Worm (Caenorhabditis elegans): ENCODE results near the gene fbxa-202.

The fbxa-202 gene

DNA sequence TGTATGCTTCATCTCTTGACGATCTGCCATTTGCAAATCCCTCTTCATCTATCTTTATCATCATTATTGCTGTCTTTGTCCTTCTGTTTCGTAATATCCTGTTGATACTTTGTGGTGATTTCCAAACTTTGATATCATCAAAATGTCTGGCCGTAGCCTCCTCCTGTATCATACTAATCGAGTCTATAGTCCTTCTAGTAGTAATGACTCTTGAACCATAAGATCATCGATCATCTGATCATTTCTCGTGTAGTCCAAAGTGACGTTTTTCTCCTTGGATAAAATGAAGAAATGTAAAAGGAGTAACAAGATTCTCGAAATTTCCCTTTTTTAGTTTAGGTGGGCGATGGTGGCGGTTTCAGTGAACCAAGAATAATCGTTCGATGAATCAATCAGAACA lies 7.7 kb upstream of the fbxa-202 start:
- TF ChIP-seq him-1 (tag; optimal IDR thresholded peaks at IDR 0.05) (no peak), dao-5 (tag; optimal IDR thresholded peaks at IDR 0.05) (no peak), W03F9.2 (tag; optimal IDR thresholded peaks at IDR 0.05) (no peak)

DNA sequence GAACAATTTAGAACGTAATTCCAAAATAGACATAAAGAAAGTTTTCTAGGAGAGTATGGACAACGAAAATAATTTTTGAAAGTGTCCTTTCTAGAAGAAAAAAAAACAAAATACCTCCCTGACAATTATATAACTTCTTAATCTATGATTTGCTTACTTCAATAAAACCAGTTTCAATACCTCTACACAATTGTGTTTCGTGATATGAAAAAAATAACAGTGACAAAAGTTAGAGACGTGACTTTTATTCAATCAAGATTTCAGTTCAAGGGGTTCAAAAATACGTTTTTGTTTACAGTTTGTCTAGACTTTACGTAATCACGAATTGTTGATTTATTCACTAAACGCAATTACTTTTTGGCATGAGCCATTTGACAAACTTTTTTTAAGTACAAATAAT lies 5.8 kb upstream of the fbxa-202 start:
- TF ChIP-seq dao-5 (tag; optimal IDR thresholded peaks at IDR 0.05), result no peak
- no peak for TF ChIP-seq W03F9.2 (tag; optimal IDR thresholded peaks at IDR 0.05)
- no peak for TF ChIP-seq him-1 (tag; optimal IDR thresholded peaks at IDR 0.05)

DNA sequence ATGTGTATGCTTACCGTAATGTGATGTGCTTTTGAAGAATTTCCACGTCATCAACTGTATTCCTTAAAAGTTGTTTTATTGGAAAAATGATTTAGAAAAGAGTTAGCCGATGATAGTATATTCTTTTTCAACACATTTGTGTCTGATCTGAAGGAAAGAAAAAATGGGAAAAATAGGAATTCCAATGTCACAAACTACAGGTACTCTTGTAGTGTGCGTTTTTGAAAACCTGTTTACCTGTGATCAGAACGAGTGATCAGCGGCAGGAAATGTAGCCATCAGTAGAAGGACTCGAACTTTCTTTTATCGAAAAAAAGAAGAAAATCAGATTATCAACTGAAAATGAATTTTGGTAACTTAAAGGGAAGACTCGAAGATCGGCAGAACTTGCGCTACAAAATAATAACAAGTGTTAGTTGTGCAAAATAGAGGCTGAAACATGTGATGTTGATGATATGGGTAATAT lies 5.3 kb upstream of the fbxa-202 start, which contains the start of gene T28C12.15:
Gene T28C12.15, minus strand, starts transcription at position 51 of the 466 bp plus-strand sequence.
- TF ChIP-seq him-1 (tag; optimal IDR thresholded peaks at IDR 0.05), result no peak
- no peak for TF ChIP-seq W03F9.2 (tag; optimal IDR thresholded peaks at IDR 0.05)
- TF ChIP-seq dao-5 (tag; optimal IDR thresholded peaks at IDR 0.05), result no peak

DNA sequence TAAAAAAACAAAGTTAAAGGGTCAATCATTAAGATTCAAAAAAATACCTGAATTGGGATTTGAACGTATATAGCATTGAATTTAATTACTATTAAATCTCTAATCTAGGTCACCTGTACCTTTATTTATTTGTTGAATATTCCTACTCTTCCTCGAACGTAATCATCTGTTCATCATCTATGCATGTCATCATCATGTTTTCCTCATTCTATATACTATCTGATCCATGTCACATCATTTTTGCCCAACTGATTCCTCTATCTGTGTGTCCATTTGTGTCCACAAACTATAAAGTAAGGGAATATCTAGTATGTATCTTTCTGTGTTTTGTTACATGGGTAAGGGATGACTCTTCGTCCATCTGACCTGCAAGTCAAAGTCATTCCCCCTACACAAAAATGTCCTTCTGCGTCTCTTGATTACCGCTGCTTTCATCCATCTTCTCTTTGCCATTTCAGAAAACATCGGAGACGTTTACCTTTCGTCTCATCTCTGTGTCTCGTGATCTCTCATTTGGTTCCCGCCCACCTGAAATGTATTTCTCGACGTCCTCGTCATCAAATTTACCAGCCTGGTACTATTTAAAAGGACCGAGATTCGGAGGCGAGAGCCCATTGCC lies 4.2 kb upstream of the fbxa-202 start:
- TF ChIP-seq dao-5 (tag; optimal IDR thresholded peaks at IDR 0.05) (no peak), W03F9.2 (tag; optimal IDR thresholded peaks at IDR 0.05) (no peak), him-1 (tag; optimal IDR thresholded peaks at IDR 0.05) (no peak)

DNA sequence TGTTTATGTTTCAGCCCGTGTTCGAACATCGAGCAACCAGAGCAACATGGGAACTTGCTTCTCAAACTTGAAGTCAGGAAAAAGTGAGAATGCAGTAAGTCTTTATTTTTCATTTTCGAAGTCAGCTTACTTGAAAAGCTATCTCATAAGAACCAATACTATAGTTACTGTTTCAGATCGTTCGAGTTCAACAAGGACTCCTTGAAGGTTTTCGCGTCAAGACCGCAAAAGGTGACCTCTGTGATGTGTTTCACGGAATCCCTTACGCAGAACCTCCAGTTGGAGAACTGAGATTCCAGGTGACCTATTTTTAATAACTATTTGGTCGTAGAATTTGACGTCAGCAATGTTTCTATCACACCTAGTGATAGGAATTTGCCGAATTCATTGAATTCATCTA lies 3.5 kb upstream of the fbxa-202 start:
- TF ChIP-seq him-1 (tag; optimal IDR thresholded peaks at IDR 0.05) (no peak), W03F9.2 (tag; optimal IDR thresholded peaks at IDR 0.05) (no peak), dao-5 (tag; optimal IDR thresholded peaks at IDR 0.05) (no peak)

DNA sequence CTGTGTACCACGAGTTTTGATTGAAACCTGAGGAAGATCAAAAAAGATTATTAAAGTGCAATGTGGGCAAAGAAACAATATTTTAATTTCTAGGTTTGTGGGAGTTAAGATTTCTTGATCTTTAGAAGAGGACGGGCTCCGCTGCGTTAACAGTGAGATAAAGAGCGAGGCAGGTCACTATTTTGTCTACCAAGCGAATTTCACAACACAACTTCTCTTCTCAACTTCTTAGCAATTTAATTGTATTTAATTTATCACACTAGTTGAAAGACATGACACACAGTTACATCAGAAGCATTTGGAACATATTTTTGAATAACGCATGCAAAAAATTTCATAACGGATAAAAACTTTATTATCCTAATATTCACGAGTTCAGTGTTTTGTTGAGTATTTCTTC lies 686 bp upstream of the fbxa-202 start:
- TF ChIP-seq W03F9.2 (tag; optimal IDR thresholded peaks at IDR 0.05), result no peak
- no peak for TF ChIP-seq him-1 (tag; optimal IDR thresholded peaks at IDR 0.05)
- no peak for TF ChIP-seq dao-5 (tag; optimal IDR thresholded peaks at IDR 0.05)

DNA sequence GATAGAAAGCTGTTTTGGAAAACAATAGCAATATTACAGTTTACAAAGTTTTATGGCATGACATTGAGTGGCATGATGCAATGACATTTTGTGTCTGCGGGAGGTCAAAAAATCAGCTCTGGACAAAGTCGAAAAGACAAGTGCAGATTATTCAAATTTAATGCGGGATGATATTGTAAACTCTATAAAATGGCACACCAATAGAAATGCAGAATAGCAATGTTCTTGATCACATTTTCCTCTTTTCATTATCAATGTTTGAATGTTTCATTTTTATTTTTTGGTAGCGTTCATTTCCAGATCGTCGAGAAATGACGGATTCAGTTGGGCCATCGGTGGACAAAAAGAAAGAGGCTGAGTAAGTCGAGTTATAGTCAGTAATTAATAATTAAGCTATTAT lies 1.8 kb downstream of the fbxa-202 start, which contains the start of gene T28C12.2:
Gene T28C12.2, plus strand, starts transcription at position 301 of the 400 bp plus-strand sequence.
- TF ChIP-seq dao-5 (tag; optimal IDR thresholded peaks at IDR 0.05) (no peak), W03F9.2 (tag; optimal IDR thresholded peaks at IDR 0.05) (no peak), him-1 (tag; optimal IDR thresholded peaks at IDR 0.05) (no peak)

DNA sequence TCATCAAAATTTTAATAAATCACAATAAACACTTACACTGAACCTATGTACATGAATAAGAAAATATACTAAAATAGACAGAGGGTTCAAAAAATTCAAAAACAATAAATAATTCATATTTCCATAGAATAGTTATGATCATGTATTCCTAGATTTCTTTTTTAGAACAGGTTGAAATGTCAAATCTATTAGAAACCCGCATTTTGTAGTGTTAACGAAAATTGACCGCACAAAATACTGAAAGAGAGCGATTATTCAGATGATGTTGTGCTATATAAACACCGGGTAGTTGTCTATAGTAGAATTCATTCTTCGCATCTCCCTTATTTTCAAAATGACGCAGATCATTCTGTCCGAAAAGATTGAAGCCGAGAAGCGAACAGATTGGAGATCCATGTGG lies 4.5 kb downstream of the fbxa-202 start, which contains the start of gene T28C12.1:
Gene T28C12.1, plus strand, starts transcription at position 301 of the 400 bp plus-strand sequence.
- TF ChIP-seq dao-5 (tag; optimal IDR thresholded peaks at IDR 0.05) (no peak), him-1 (tag; optimal IDR thresholded peaks at IDR 0.05) (no peak), W03F9.2 (tag; optimal IDR thresholded peaks at IDR 0.05) (no peak)

DNA sequence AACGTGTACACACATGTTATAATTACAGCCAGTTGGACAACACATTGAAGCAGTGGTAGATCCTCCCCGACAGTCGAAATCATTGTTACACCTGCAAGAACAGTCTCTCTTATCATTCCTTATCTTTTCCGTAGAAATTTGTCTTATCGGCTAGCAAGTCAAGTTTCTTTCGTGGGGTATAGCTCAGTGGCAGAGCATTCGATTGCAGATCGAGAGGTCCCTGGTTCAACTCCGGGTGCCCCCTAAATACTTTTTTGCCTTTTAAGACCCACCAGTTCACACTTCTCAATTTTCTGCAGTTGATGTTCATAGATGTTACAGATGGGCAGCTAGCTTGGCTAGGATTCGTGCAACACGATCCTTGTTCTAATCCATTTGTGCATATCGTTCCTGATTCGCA lies 8.1 kb downstream of the fbxa-202 start:
- TF ChIP-seq W03F9.2 (tag; optimal IDR thresholded peaks at IDR 0.05) (no peak), him-1 (tag; optimal IDR thresholded peaks at IDR 0.05) (no peak), dao-5 (tag; optimal IDR thresholded peaks at IDR 0.05) (peak; percentile 22)

DNA sequence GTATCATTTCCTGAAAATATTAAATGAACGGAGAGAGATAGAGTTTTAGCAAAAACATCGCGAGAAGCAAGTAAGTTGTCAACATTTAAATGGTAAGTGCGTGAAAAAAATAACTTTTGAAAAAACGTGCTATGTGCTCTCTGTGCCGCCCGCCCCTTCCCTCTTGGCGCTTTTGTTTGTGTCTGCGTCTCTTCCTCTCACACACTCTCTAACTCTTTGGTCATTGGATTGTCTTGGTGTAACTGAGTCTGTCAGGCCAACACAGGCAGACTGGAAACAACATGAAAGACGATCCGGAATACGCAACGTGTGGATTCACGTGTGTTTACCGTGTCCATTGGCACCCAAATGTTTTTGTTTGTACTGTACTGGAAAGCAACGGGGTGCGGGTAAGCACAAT lies 9.0 kb downstream of the fbxa-202 start, which contains the start of gene T28C12.6:
Gene T28C12.6, minus strand, starts transcription at position 12 of the 400 bp plus-strand sequence.
- TF ChIP-seq dao-5 (tag; optimal IDR thresholded peaks at IDR 0.05) (no peak), him-1 (tag; optimal IDR thresholded peaks at IDR 0.05) (no peak), W03F9.2 (tag; optimal IDR thresholded peaks at IDR 0.05) (no peak)

DNA sequence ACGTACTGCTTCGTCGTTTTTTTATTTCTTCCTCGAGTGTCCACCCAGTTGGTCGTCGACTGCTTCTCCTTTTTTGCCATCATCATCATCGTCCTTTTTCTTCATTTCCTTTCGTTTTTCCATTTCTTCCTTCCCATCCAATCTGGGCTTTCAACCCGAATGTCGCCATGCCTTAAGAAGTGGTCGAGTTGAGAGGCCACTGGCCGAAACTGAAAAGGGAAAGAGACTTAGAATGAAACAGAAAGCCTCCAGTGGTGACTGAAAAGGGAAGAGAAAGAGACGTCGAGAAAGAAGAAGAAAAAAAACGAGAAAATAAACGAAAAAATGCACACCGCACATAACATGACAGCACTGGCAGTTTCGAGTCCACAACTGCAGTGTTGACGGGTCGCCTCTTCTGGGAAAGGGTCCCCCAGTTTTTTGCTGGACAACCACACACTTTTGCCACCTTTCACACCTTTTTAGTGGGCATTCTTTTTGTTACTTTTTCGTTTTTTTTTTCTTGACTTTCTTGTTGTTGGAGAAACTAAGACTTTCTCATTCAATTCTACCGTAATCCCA lies 14.1 kb downstream of the fbxa-202 start:
- TF ChIP-seq him-1 (tag; optimal IDR thresholded peaks at IDR 0.05), result peak; percentile 58
- TF ChIP-seq W03F9.2 (tag; optimal IDR thresholded peaks at IDR 0.05), result no peak

DNA sequence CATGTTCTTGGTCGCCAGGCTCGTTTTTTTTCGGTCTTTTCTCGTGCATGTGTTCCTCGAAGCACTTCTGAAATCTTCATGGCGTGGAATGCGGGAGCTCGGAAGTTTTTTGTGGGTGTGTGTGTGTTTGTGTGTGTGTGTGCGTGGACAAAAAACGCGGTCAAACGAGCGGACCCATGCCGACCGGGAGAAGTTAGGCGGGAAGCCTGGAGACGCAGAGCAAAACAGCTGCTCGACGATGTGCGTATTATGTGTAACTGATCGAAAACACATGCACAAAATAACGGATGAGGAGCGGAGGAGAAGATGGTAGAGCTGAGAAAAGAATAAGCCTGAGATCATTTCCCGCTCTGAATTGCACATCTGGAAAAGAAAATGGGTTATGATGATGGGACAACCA lies 15.4 kb downstream of the fbxa-202 start:
- TF ChIP-seq him-1 (tag; optimal IDR thresholded peaks at IDR 0.05), result no peak
- no peak for TF ChIP-seq dao-5 (tag; optimal IDR thresholded peaks at IDR 0.05)

DNA sequence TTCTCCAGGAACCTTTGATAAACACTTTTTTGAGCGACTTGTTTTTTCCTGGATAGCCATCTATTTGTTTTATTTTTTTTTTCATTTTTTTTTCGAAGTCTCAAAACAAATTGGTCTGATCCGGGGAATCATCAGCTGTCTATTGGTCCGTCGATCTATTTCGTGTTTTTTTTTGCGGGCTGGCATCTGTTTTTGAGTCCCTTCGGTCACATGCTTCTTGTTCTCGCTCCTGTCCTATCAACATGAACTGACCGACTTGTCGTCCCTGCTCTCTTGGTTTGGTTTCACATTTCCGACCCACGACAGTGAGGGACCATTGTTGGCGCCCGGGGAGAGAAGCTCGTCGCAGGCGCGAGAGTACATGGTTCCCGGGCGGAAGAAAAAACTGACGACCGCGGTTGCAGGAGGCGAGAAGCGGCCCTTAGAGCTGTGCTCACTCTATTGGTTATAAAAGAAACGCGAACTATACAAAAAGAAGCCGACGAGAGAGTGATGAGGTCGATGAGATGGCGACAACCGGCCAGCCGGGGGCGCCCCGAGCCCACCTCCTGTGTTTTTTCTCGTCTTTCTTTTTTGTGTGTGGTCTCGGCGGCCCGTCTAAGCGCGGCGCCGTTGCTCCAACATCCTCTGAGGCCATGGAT lies 17.6 kb downstream of the fbxa-202 start:
- no peak for TF ChIP-seq him-1 (tag; optimal IDR thresholded peaks at IDR 0.05)
- TF ChIP-seq W03F9.2 (tag; optimal IDR thresholded peaks at IDR 0.05), result no peak
- TF ChIP-seq dao-5 (tag; optimal IDR thresholded peaks at IDR 0.05), result no peak

DNA sequence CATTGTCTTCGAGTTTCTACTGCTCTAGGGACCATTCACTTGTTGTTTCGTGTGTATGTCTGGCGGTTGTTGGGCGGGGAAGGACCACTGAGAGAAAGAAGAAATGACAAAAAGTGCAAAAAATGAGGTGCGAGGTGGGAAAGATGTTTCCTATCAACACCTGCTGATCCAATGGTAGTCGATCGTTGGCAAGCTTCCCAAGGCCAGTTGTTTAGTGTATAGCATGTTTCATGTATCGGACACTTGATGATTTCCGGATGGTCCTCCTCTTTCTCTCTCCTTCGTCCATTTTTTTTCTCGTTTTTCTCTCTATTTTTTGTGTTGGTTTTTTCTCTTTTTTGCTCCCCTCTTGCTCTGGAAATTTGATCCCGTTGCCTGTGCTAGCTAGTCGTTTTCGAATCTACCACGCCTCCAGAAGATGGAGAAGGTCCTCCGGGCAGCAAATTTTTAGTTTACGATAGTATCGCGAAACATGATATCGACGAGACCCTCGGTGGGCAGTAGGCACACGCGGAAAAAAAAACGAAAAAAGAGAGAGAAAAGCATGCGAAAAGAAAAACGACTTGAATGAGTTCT lies 19.1 kb downstream of the fbxa-202 start:
- TF ChIP-seq dao-5 (tag; optimal IDR thresholded peaks at IDR 0.05) (no peak), W03F9.2 (tag; optimal IDR thresholded peaks at IDR 0.05) (no peak), him-1 (tag; optimal IDR thresholded peaks at IDR 0.05) (no peak)

All from whole organism, L4/young adult.